Fruit fly (Drosophila melanogaster) whole organism, wandering third instar larva: ENCODE measurements around the gene Osi18.
A peak's percentile ranks its signal among the peaks of the same experiment; 100 is the strongest.

Experiments used
- Abd-B ChIP-seq: fragments of >200 bp; optimal IDR thresholded peaks from 2 replicates; lab custom pipeline; 2017; ENCODE audit warnings: missing biosample characterization, missing genetic modification characterization
- CG32264 ChIP-seq: fragments of 200-800 bp; sonication (Bioruptor generic); optimal IDR thresholded peaks from 2 replicates; lab custom pipeline; 2016; ENCODE audit warnings: missing biosample characterization, missing genetic modification characterization
- CG9705 ChIP-seq: fragments of 200-800 bp; sonication (Bioruptor generic); optimal IDR thresholded peaks from 2 replicates; lab custom pipeline; 2018; ENCODE audit warnings: missing biosample characterization, mild to moderate bottlenecking, missing genetic modification characterization
- CrebA ChIP-seq: fragments of 200-800 bp; sonication (Bioruptor generic); optimal IDR thresholded peaks from 2 replicates; lab custom pipeline; 2016; ENCODE audit warnings: missing biosample characterization, mild to moderate bottlenecking, missing genetic modification characterization, borderline replicate concordance
- Dfd ChIP-seq: fragments of >200 bp; optimal IDR thresholded peaks from 2 replicates; lab custom pipeline; 2017; ENCODE audit warnings: missing biosample characterization, missing genetic modification characterization
- Dif ChIP-seq: fragments of 200-275, 200-300 bp; sonication (Bioruptor generic); optimal IDR thresholded peaks from 2 replicates; lab custom pipeline; 2018; ENCODE audit warnings: missing biosample characterization, missing genetic modification characterization; ENCODE audit not compliant: partially characterized antibody
- GATAd ChIP-seq: sonication (Bioruptor generic); optimal IDR thresholded peaks from 2 replicates; lab custom pipeline; 2016; ENCODE audit warnings: missing biosample characterization, missing genetic modification characterization
- HLH106 ChIP-seq: fragments of 200-800 bp; optimal IDR thresholded peaks from 3 replicates; lab custom pipeline; 2019; ENCODE audit warnings: missing biosample characterization, mild to moderate bottlenecking, missing genetic modification characterization, moderate library complexity
- Hnf4 ChIP-seq: fragments of 200-800 bp; sonication (Bioruptor generic); optimal IDR thresholded peaks from 2 replicates; lab custom pipeline; 2016; ENCODE audit warnings: missing biosample characterization, mild to moderate bottlenecking, missing genetic modification characterization
- Hr83 ChIP-seq: fragments of 200-300 bp; sonication (Bioruptor generic); optimal IDR thresholded peaks from 2 replicates; lab custom pipeline; 2016; ENCODE audit warnings: missing biosample characterization, mild to moderate bottlenecking, missing genetic modification characterization, moderate library complexity; ENCODE audit not compliant: poor library complexity, severe bottlenecking
- Jra ChIP-seq: sonication (Bioruptor generic); optimal IDR thresholded peaks from 2 replicates; lab custom pipeline; 2016; ENCODE audit warnings: missing biosample characterization, missing genetic modification characterization
- Mio ChIP-seq: sonication (Bioruptor generic); optimal IDR thresholded peaks from 2 replicates; lab custom pipeline; 2016; ENCODE audit warnings: missing biosample characterization, missing genetic modification characterization
- Myc ChIP-seq: fragments of >200 bp; optimal IDR thresholded peaks from 2 replicates; lab custom pipeline; 2017
- N ChIP-seq: fragments of >200 bp; optimal IDR thresholded peaks from 2 replicates; lab custom pipeline; 2018; ENCODE audit warnings: missing biosample characterization, missing external identifiers, missing genetic modification characterization
- Rel ChIP-seq, 2 experiments: fragments of 200-800 bp; sonication (Bioruptor generic) in 1 of 2; optimal IDR thresholded peaks; 2 replicates in 1 of 2; 3 replicates in 1 of 2; lab custom pipeline; 2016 to 2019; ENCODE audit warnings: mild to moderate bottlenecking in 2 of 2, missing biosample characterization in 2 of 2, missing genetic modification characterization in 2 of 2, moderate library complexity in 1 of 2
- Sp1 ChIP-seq: fragments of 200-800 bp; sonication (Bioruptor generic); optimal IDR thresholded peaks from 3 replicates; lab custom pipeline; 2019; ENCODE audit warnings: missing biosample characterization, mild to moderate bottlenecking, missing genetic modification characterization, moderate library complexity
- Vsx2 ChIP-seq: fragments of 200-300, 225-300 bp; sonication (Bioruptor generic); optimal IDR thresholded peaks from 2 replicates; lab custom pipeline; 2018; ENCODE audit warnings: missing biosample characterization, missing genetic modification characterization; ENCODE audit not compliant: partially characterized antibody
- br ChIP-seq: fragments of 200-800 bp; sonication (Bioruptor generic); optimal IDR thresholded peaks from 2 replicates; lab custom pipeline; 2016; ENCODE audit warnings: missing biosample characterization, missing genetic modification characterization
- brk ChIP-seq: fragments of 200-800 bp; sonication (Bioruptor generic); optimal IDR thresholded peaks from 2 replicates; lab custom pipeline; 2016; ENCODE audit warnings: missing biosample characterization, mild to moderate bottlenecking, missing genetic modification characterization
- dl ChIP-seq, 2 experiments: fragments of 175-275, 200-275 bp in 1 of 2; fragments of 200-275 bp in 1 of 2; sonication (Bioruptor generic); optimal IDR thresholded peaks; lab custom pipeline; 2018; ENCODE audit warnings: mild to moderate bottlenecking in 2 of 2, missing biosample characterization in 2 of 2, missing genetic modification characterization in 2 of 2, moderate library complexity in 2 of 2; ENCODE audit not compliant: partially characterized antibody in 2 of 2, insufficient read depth in 1 of 2
- dmrt93B ChIP-seq: fragments of 200-800 bp; sonication (Bioruptor generic); optimal IDR thresholded peaks from 2 replicates; lab custom pipeline; 2018; ENCODE audit warnings: missing biosample characterization, mild to moderate bottlenecking, missing genetic modification characterization
- dsf ChIP-seq: sonication (Bioruptor generic); optimal IDR thresholded peaks from 2 replicates; lab custom pipeline; 2016; ENCODE audit warnings: missing biosample characterization, missing genetic modification characterization, borderline replicate concordance
- ey ChIP-seq: fragments of 200-800 bp; sonication (Bioruptor generic); optimal IDR thresholded peaks from 2 replicates; lab custom pipeline; 2016; ENCODE audit warnings: missing biosample characterization, missing genetic modification characterization
- foxo ChIP-seq, 2 experiments: fragments of 200-800 bp; sonication (Bioruptor generic); optimal IDR thresholded peaks; 2 replicates in 1 of 2; 3 replicates in 1 of 2; lab custom pipeline; 2016 to 2017; ENCODE audit warnings: missing biosample characterization in 2 of 2, missing genetic modification characterization in 2 of 2
- fru ChIP-seq: fragments of 200-800 bp; sonication (Bioruptor generic); optimal IDR thresholded peaks from 3 replicates; lab custom pipeline; 2016; ENCODE audit warnings: missing biosample characterization, mild to moderate bottlenecking, missing genetic modification characterization
- h ChIP-seq: fragments of 200-800 bp; sonication (Bioruptor generic); optimal IDR thresholded peaks from 3 replicates; lab custom pipeline; 2016; ENCODE audit warnings: missing biosample characterization, mild to moderate bottlenecking, missing genetic modification characterization
- jim ChIP-seq: fragments of 175-275, 200-325 bp; sonication (Bioruptor generic); optimal IDR thresholded peaks from 2 replicates; lab custom pipeline; 2016; ENCODE audit warnings: missing biosample characterization, mild to moderate bottlenecking, missing genetic modification characterization
- lola ChIP-seq: fragments of >200 bp; optimal IDR thresholded peaks from 2 replicates; lab custom pipeline; 2017; ENCODE audit warnings: missing biosample characterization, missing genetic modification characterization
- pan ChIP-seq: fragments of >200 bp; optimal IDR thresholded peaks from 2 replicates; lab custom pipeline; 2017
- psq ChIP-seq: fragments of 200-800 bp; sonication (Bioruptor generic); optimal IDR thresholded peaks from 3 replicates; lab custom pipeline; 2017; ENCODE audit warnings: missing biosample characterization, mild to moderate bottlenecking, missing genetic modification characterization, moderate library complexity
- rgr ChIP-seq: fragments of 200-800 bp; sonication (Bioruptor generic); optimal IDR thresholded peaks from 3 replicates; lab custom pipeline; 2016; ENCODE audit warnings: missing biosample characterization, mild to moderate bottlenecking, missing genetic modification characterization
- sage ChIP-seq: fragments of 200-800 bp; sonication (Bioruptor generic); optimal IDR thresholded peaks from 2 replicates; lab custom pipeline; 2016; ENCODE audit warnings: missing biosample characterization, mild to moderate bottlenecking, missing genetic modification characterization
- sv ChIP-seq: fragments of 200-800 bp; sonication (Bioruptor generic); optimal IDR thresholded peaks from 3 replicates; lab custom pipeline; 2016; ENCODE audit warnings: missing biosample characterization, missing genetic modification characterization
- tai ChIP-seq: sonication (Bioruptor generic); optimal IDR thresholded peaks from 2 replicates; lab custom pipeline; 2016; ENCODE audit warnings: missing biosample characterization, missing genetic modification characterization

The Osi18 gene

dm6 chr3R:6373512-6374306 is 43.7 kb downstream of the Osi18 start (continued):
- TF ChIP-seq brk (GFP tag; lab: Kevin White, UChicago) (no peak), Abd-B (GFP tag; lab: Kevin White, UChicago) (no peak), Mio (GFP tag; lab: Kevin White, UChicago) (no peak), Dif (GFP tag; lab: Kevin White, UChicago) (no peak), Hr83 (peak; percentile 26), CG32264 (GFP tag; lab: Kevin White, UChicago) (no peak), jim (no peak)

dm6 chr3R:6374307-6374574 is 44.2 kb downstream of the Osi18 start, which contains the start of gene CG42564:
Gene CG42564, plus strand, starts transcription at chr3R:6374475.
- no peak for TF ChIP-seq br
- TF ChIP-seq lola (GFP tag; lab: Kevin White, UChicago) = no peak
- no peak for TF ChIP-seq Myc (lab: Kevin White, UChicago)
- TF ChIP-seq dl (GFP tag; optimal IDR thresholded peaks at IDR 0.05; lab: Kevin White, UChicago; ENCODE audit: insufficient read depth in 1 of 2, partially characterized antibody in 2 of 2) = no peak
- no peak for TF ChIP-seq Dif (GFP tag; lab: Kevin White, UChicago)
- TF ChIP-seq Jra = no peak
- no peak for TF ChIP-seq Vsx2
- TF ChIP-seq pan (lab: Kevin White, UChicago) = no peak
- TF ChIP-seq Rel (GFP tag; optimal IDR thresholded peaks at IDR 0.05; lab: Kevin White, UChicago) = no peak
- TF ChIP-seq Rel (tag; optimal IDR thresholded peaks at IDR 0.05; lab: Kevin White, UChicago) = no peak
- no peak for TF ChIP-seq dmrt93B (GFP tag; lab: Kevin White, UChicago)
- TF ChIP-seq sv (GFP tag; lab: Kevin White, UChicago) = no peak
- no peak for TF ChIP-seq fru (GFP tag; lab: Kevin White, UChicago)
- no peak for TF ChIP-seq Sp1
- no peak for TF ChIP-seq Hr83
- TF ChIP-seq foxo (GFP tag; optimal IDR thresholded peaks at IDR 0.05; lab: Kevin White, UChicago) = no peak
- TF ChIP-seq tai = no peak
- TF ChIP-seq Hnf4 (GFP tag; lab: Kevin White, UChicago) = no peak
- no peak for TF ChIP-seq GATAd (GFP tag; lab: Kevin White, UChicago)
- no peak for TF ChIP-seq Dfd (GFP tag; lab: Kevin White, UChicago)
- TF ChIP-seq, all 38 proteins: peak for 0

dm6 chr3R:6375944-6376343 is 45.9 kb downstream of the Osi18 start, which contains the start of gene CRAT:
Gene CRAT, minus strand, starts transcription at chr3R:6376044.
- TF ChIP-seq CG9705 (GFP tag; lab: Kevin White, UChicago) = no peak
- TF ChIP-seq rgr (GFP tag; lab: Kevin White, UChicago) = no peak
- TF ChIP-seq dmrt93B (GFP tag; lab: Kevin White, UChicago) = no peak
- TF ChIP-seq N (GFP tag; lab: Kevin White, UChicago) = no peak
- no peak for TF ChIP-seq sage
- no peak for TF ChIP-seq foxo (GFP tag; optimal IDR thresholded peaks at IDR 0.05; lab: Kevin White, UChicago)
- TF ChIP-seq pan (lab: Kevin White, UChicago) = no peak
- TF ChIP-seq psq (GFP tag; lab: Kevin White, UChicago) = no peak
- no peak for TF ChIP-seq fru (GFP tag; lab: Kevin White, UChicago)
- TF ChIP-seq, all 38 proteins: peak for 0

- TF ChIP-seq pan (lab: Kevin White, UChicago) = no peak
- TF ChIP-seq Rel (GFP tag; optimal IDR thresholded peaks at IDR 0.05; lab: Kevin White, UChicago) = no peak
- no peak for TF ChIP-seq Rel (tag; optimal IDR thresholded peaks at IDR 0.05; lab: Kevin White, UChicago)
These were observed 47.4 kb downstream of the Osi18 start, which contains the start of gene CG42537 for dm6 chr3R:6377497-6377896. Gene CG42537, plus strand, starts transcription at chr3R:6377797.

dm6 chr3R:6380129-6380528 is 50.1 kb downstream of the Osi18 start, which contains the start of the genes CG1024 and TfIIFalpha:
Gene CG1024, minus strand, starts transcription at chr3R:6380328.
Gene TfIIFalpha, plus strand, starts transcription at chr3R:6380467.
- peak; percentile 27 for TF ChIP-seq dsf
- peak; percentile 6 for TF ChIP-seq rgr (GFP tag; lab: Kevin White, UChicago)
- peak; percentile 12 for TF ChIP-seq ey
- peak; percentile 22 for TF ChIP-seq HLH106 (tag; lab: Kevin White, UChicago)
- no peak for TF ChIP-seq sage
- TF ChIP-seq h (GFP tag; lab: Kevin White, UChicago) = peak; percentile 24
- no peak for TF ChIP-seq CrebA (GFP tag; lab: Kevin White, UChicago)
- no peak for TF ChIP-seq dl (GFP tag; optimal IDR thresholded peaks at IDR 0.05; lab: Kevin White, UChicago; ENCODE audit: insufficient read depth in 1 of 2, partially characterized antibody in 2 of 2)
- TF ChIP-seq, all 38 proteins: peak for 5
